Worm (Caenorhabditis elegans) whole organism, L3 larva: Measurements from ENCODE around the gene immp-2.
"Not testable (repeated sequence)": the region's sequence is repeated elsewhere in the genome, so short reads cannot be mapped to it uniquely, and the experiment has no call there.

ENCODE experiments used
- elt-3 ChIP-seq, 3 experiments: fragments of 150-350 bp in 1 of 3; sonication (generic microtip) in 2 of 3; optimal IDR thresholded peaks; 2 replicates in 2 of 3; 4 replicates in 1 of 3; lab custom pipeline; 2014 to 2017; ENCODE audit warnings: missing biosample characterization in 3 of 3, missing genetic modification characterization in 3 of 3
- lsy-12 ChIP-seq: sonication (generic microtip); optimal IDR thresholded peaks from 2 replicates; lab custom pipeline; 2016; ENCODE audit warnings: mild to moderate bottlenecking, missing genetic modification characterization, missing compliant biosample characterization
- nhr-28 ChIP-seq: fragments of 150-350 bp; optimal IDR thresholded peaks from 2 replicates; lab custom pipeline; 2014; ENCODE audit warnings: missing biosample characterization, missing genetic modification characterization
- tbx-2 ChIP-seq: sonication (generic microtip); optimal IDR thresholded peaks from 2 replicates; lab custom pipeline; 2016; ENCODE audit warnings: mild to moderate bottlenecking, missing genetic modification characterization, missing compliant biosample characterization

- TF ChIP-seq nhr-28 (tag; lab: Kevin White, UChicago); elt-3 (tag; optimal IDR thresholded peaks at IDR 0.05; lab: Kevin White, UChicago); tbx-2; lsy-12 (tag; lab: Kevin White, UChicago): not testable (repeated sequence)
These were observed 27.9 kb downstream of the immp-2 start for ce11 chrIV:977793-978192.
